Fruit fly (Drosophila melanogaster): Measurements from ENCODE around the gene hng3.

The hng3 gene

dm6 chr3L:785726-786351, 30.6 kb upstream of the hng3 start (continued):
- no peak for TF ChIP-seq abd-A (tag; optimal IDR thresholded peaks at IDR 0.05)
- TF ChIP-seq CG3847 (GFP tag; IDR thresholded peaks at IDR 0.05), result no peak
- no peak for TF ChIP-seq dpn (GFP tag; optimal IDR thresholded peaks at IDR 0.05)
- TF ChIP-seq CrebB (tag; optimal IDR thresholded peaks at IDR 0.05), result no peak
- peak; percentile 31; the same call in 1 of the 3 replicates for TF ChIP-seq row (GFP tag; IDR thresholded peaks at IDR 0.05)
- no peak for TF ChIP-seq CG33557 (GFP tag; optimal IDR thresholded peaks at IDR 0.05)

dm6 chr3L:784111-784960, 29.0 kb upstream of the hng3 start:
- peak; percentile 72 for TF ChIP-seq grau (tag; optimal IDR thresholded peaks at IDR 0.05)
- TF ChIP-seq Stat92E (GFP tag; optimal IDR thresholded peaks at IDR 0.05), result no peak
- TF ChIP-seq CG9876 (GFP tag; optimal IDR thresholded peaks at IDR 0.05), result peak; percentile 18
- no peak for TF ChIP-seq Doc3 (GFP tag; IDR thresholded peaks at IDR 0.05; ENCODE audit: partially characterized antibody)
- TF ChIP-seq nerfin-1 (tag; optimal IDR thresholded peaks at IDR 0.05), result no peak
- no peak for TF ChIP-seq trem (tag; optimal IDR thresholded peaks at IDR 0.05)
- TF ChIP-seq CG3995 (GFP tag; optimal IDR thresholded peaks at IDR 0.05), result peak; percentile 33
- peak; percentile 45 for TF ChIP-seq ERR (GFP tag; optimal IDR thresholded peaks at IDR 0.05)
- TF ChIP-seq CG10462 (GFP tag; optimal IDR thresholded peaks at IDR 0.05), result peak; percentile 35
- TF ChIP-seq Sin3A (optimal IDR thresholded peaks at IDR 0.05), result no peak
- TF ChIP-seq sisA (GFP tag; IDR thresholded peaks at IDR 0.05), result peak; percentile 76
- peak; percentile 72 for TF ChIP-seq Camta (GFP tag; optimal IDR thresholded peaks at IDR 0.05)
- no peak for TF ChIP-seq abd-A (tag; optimal IDR thresholded peaks at IDR 0.05)
- peak; percentile 71 for TF ChIP-seq zfh2 (GFP tag; optimal IDR thresholded peaks at IDR 0.05)
- TF ChIP-seq CG12659 (GFP tag; optimal IDR thresholded peaks at IDR 0.05), result peak; percentile 74
- TF ChIP-seq Dp (GFP tag; optimal IDR thresholded peaks at IDR 0.05), result no peak
- TF ChIP-seq CkIIα-i1 (GFP tag; IDR thresholded peaks at IDR 0.05), result no peak
- TF ChIP-seq CG12219 (GFP tag; optimal IDR thresholded peaks at IDR 0.05), result peak; percentile 74
- TF ChIP-seq MESR4 (GFP tag; optimal IDR thresholded peaks at IDR 0.05), result no peak
- peak; percentile 69 for TF ChIP-seq Xrp1 (GFP tag; IDR thresholded peaks at IDR 0.05)
- peak; percentile 60 for TF ChIP-seq CG8924 (tag; optimal IDR thresholded peaks at IDR 0.05)
- no peak for TF ChIP-seq CG42726 (GFP tag; IDR thresholded peaks at IDR 0.05; ENCODE audit: partially characterized antibody)
- peak; percentile 72 for TF ChIP-seq ara (GFP tag; IDR thresholded peaks at IDR 0.05)
- no peak for TF ChIP-seq Dll (GFP tag; IDR thresholded peaks at IDR 0.05; ENCODE audit: partially characterized antibody)
- no peak for TF ChIP-seq vnd (GFP tag; IDR thresholded peaks at IDR 0.05; ENCODE audit: partially characterized antibody)
- peak; percentile 74 for TF ChIP-seq sob (GFP tag; IDR thresholded peaks at IDR 0.05)
- no peak for TF ChIP-seq emc (GFP tag; optimal IDR thresholded peaks at IDR 0.05)
- peak; percentile 11 for TF ChIP-seq slp2 (GFP tag; optimal IDR thresholded peaks at IDR 0.05)
- TF ChIP-seq CG8765 (GFP tag; IDR thresholded peaks at IDR 0.05), result 0 out of 2 replicates have a peak, but pooled peaks have one; percentile 18
- TF ChIP-seq CG12104 (GFP tag; optimal IDR thresholded peaks at IDR 0.05), result peak; percentile 15
- TF ChIP-seq nmo (GFP tag; optimal IDR thresholded peaks at IDR 0.05), result peak; percentile 51
- TF ChIP-seq Gug (GFP tag; IDR thresholded peaks at IDR 0.05), result peak; percentile 61; the same call in 3 of the 4 replicates
- peak; percentile 54 for TF ChIP-seq luna (GFP tag; optimal IDR thresholded peaks at IDR 0.05)
- peak; percentile 79 for TF ChIP-seq CG11504 (tag; optimal IDR thresholded peaks at IDR 0.05)
- 0 out of 4 replicates have a peak, but pooled peaks have one; percentile 44 for TF ChIP-seq chinmo (GFP tag; IDR thresholded peaks at IDR 0.05; ENCODE audit: partially characterized antibody)
- no peak for TF ChIP-seq stwl (tag; optimal IDR thresholded peaks at IDR 0.05)
- peak; percentile 58 for TF ChIP-seq Ssrp (tag; optimal IDR thresholded peaks at IDR 0.05)
- TF ChIP-seq MBD-R2 (GFP tag; IDR thresholded peaks at IDR 0.05), result peak; percentile 48; the same call in 1 of the 2 replicates
- peak; percentile 28 for TF ChIP-seq CG6813 (GFP tag; optimal IDR thresholded peaks at IDR 0.05)
- peak; percentile 31 for TF ChIP-seq HmgD (GFP tag; optimal IDR thresholded peaks at IDR 0.05)
- peak; percentile 56 for TF ChIP-seq cwo (GFP tag; optimal IDR thresholded peaks at IDR 0.05)

Measured in whole organism, embryonic.